Worm (Caenorhabditis elegans): Measurements from ENCODE around the gene F59B2.13.

- TF ChIP-seq flt-1 (GFP tag; IDR thresholded peaks at IDR 0.05), result no peak
- TF ChIP-seq ama-1 (optimal IDR thresholded peaks at IDR 0.05), result no peak
- TF ChIP-seq hmg-4 (GFP tag; optimal IDR thresholded peaks at IDR 0.05), result no peak
- no peak for TF ChIP-seq ets-7 (tag; optimal IDR thresholded peaks at IDR 0.05)
- TF ChIP-seq scrt-1 (GFP tag; IDR thresholded peaks at IDR 0.05), result no peak
- no peak for TF ChIP-seq hnd-1 (tag; optimal IDR thresholded peaks at IDR 0.05)
- TF ChIP-seq ceh-36 (tag; optimal IDR thresholded peaks at IDR 0.05), result no peak
- TF ChIP-seq B0310.2 (tag; optimal IDR thresholded peaks at IDR 0.05), result no peak
- no peak for TF ChIP-seq tra-4 (tag; optimal IDR thresholded peaks at IDR 0.05)
- TF ChIP-seq F13C5.2 (tag; optimal IDR thresholded peaks at IDR 0.05), result no peak
Measured at ce11 chrIII:8998884-8999283, 28.0 kb downstream of the F59B2.13 start.
